Worm (Caenorhabditis elegans): ENCODE data around the gene srw-120.

The srw-120 gene

ce11 chrV:2996105-2996504, at the start of gene srw-120:
srw-120 (minus strand) TSS chrV:2996205.
- TF ChIP-seq zip-5 (tag; optimal IDR thresholded peaks at IDR 0.05) (no peak), sdc-2 (tag; optimal IDR thresholded peaks at IDR 0.05) (no peak), ceh-34 (tag; optimal IDR thresholded peaks at IDR 0.05) (no peak), ceh-6 (GFP tag; optimal IDR thresholded peaks at IDR 0.05) (no peak), hlh-13 (GFP tag; optimal IDR thresholded peaks at IDR 0.05) (no peak), K02D7.2 (tag; optimal IDR thresholded peaks at IDR 0.05) (no peak), rnt-1 (tag; optimal IDR thresholded peaks at IDR 0.05) (no peak), che-1 (tag; optimal IDR thresholded peaks at IDR 0.05) (no peak), ceh-19 (GFP tag; optimal IDR thresholded peaks at IDR 0.05) (no peak), ceh-14 (tag; optimal IDR thresholded peaks at IDR 0.05) (no peak)

DNA sequence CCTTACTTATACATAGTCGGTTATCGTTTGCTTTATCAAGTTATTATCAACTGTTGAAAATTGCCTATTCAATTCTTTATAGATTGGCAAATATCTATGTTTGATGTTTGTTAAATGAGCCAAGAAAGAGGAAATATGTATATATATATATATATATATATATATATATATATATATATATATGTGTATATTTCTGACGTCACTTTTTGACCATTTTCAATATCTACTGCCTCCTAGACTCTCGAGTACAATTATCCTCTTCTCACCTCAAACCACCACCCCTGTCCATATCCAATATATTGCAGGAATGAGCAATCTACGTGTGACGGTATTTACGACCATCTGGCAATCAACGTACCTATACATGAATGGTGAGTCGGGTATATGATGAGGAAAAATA, 48.8 kb upstream of the srw-120 start, which contains the start of gene F59D6.1:
TSS of gene F59D6.1 (plus strand) at position 301 of the 400 bp plus-strand sequence.
- peak; percentile 47 for TF ChIP-seq sdc-2 (tag; optimal IDR thresholded peaks at IDR 0.05)
- no peak for TF ChIP-seq pax-1 (tag; optimal IDR thresholded peaks at IDR 0.05)

DNA sequence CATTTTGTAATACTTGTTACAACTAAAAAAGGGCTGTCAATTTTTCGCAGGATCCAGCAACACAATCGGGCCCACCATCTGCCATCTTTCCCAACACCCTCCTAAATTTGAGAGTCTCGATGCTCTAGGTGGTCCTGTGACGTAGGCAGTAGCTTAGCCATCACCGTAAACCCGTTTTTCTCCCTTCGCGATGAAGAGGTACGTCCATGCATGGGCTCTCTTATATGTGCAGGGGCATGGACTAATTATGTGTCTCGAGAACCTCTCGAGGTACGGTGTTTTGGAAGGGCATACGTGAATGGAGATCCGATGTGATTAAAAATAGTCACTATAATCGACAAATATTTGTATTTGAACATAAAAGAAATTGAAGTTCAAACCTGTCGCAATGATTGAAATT, 44.9 kb upstream of the srw-120 start:
- TF ChIP-seq sdc-2 (tag; optimal IDR thresholded peaks at IDR 0.05) (peak; percentile 94), ceh-6 (GFP tag; optimal IDR thresholded peaks at IDR 0.05) (no peak)

DNA sequence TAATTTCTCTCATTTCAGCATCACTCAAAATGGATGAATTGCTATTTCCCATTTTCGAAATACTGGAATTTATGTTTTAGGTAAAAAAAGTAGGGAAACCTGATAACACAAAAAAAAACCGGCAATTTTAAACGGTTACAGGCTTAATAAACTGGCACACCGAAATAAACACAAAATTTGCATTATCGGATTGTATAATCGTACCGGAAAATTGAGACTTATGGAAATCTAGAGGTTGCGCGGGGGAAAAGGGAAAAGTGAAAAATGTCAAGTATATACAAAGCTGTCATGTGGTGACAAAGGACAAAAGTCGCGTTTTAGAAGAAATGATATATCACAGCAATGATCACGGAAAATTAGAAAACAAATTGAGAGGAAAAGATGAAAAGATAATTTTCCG, 43.3 kb upstream of the srw-120 start, which contains the start of gene chpf-2:
TSS of gene chpf-2 (minus strand) at position 101 of the 400 bp plus-strand sequence.
- TF ChIP-seq lin-11 (tag; optimal IDR thresholded peaks at IDR 0.05) = no peak
- no peak for TF ChIP-seq npax-4 (tag; optimal IDR thresholded peaks at IDR 0.05)
- no peak for TF ChIP-seq ceh-2 (tag; optimal IDR thresholded peaks at IDR 0.05)
- no peak for TF ChIP-seq odd-2 (tag; optimal IDR thresholded peaks at IDR 0.05)
- no peak for TF ChIP-seq tbx-7 (tag; optimal IDR thresholded peaks at IDR 0.05)

ce11 chrV:3038058-3038457, 42.1 kb upstream of the srw-120 start:
- TF ChIP-seq pqm-1 (tag; optimal IDR thresholded peaks at IDR 0.05) (no peak), C38D4.7 (GFP tag; optimal IDR thresholded peaks at IDR 0.05) (no peak), ceh-30 (tag; optimal IDR thresholded peaks at IDR 0.05) (no peak), sox-2 (GFP tag; IDR thresholded peaks at IDR 0.05) (no peak), pag-3 (tag; optimal IDR thresholded peaks at IDR 0.05; ENCODE audit: borderline replicate concordance) (no peak), dve-1 (tag; optimal IDR thresholded peaks at IDR 0.05) (no peak), gmeb-2 (tag; optimal IDR thresholded peaks at IDR 0.05) (no peak), ttx-3 (tag; optimal IDR thresholded peaks at IDR 0.05) (no peak), unc-42 (tag; optimal IDR thresholded peaks at IDR 0.05) (no peak), che-1 (tag; optimal IDR thresholded peaks at IDR 0.05) (no peak), elt-4 (tag; optimal IDR thresholded peaks at IDR 0.05) (no peak), syd-9 (tag; optimal IDR thresholded peaks at IDR 0.05) (no peak), fkh-6 (tag; optimal IDR thresholded peaks at IDR 0.05) (no peak), fkh-10 (GFP tag; optimal IDR thresholded peaks at IDR 0.05) (no peak), ahr-1 (tag; optimal IDR thresholded peaks at IDR 0.05) (no peak), sox-4 (tag; optimal IDR thresholded peaks at IDR 0.05) (no peak), hlh-13 (GFP tag; optimal IDR thresholded peaks at IDR 0.05) (no peak), ceh-34 (tag; optimal IDR thresholded peaks at IDR 0.05) (no peak), hlh-30 (tag; optimal IDR thresholded peaks at IDR 0.05; ENCODE audit: insufficient read depth) (no peak), fax-1 (tag; optimal IDR thresholded peaks at IDR 0.05) (no peak)

DNA sequence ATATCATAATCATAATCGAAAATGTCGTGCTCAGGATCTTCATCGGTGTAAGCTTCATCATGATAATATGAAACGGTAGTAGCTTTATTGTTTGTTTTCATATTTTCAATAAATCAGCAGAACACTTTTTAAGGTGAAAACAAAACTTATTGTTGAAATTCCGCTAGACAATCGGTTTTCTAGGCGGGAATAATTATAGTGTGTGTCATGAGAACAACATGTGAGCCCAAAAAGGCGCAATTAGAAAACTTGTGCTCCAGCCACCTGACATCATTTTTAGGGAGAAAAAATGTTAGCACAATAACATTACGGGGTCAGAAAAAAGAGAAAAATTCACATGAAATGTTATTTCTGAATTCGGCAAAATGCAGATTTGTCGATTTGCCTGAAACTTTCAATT, 38.2 kb upstream of the srw-120 start, which contains the start of gene srw-8:
TSS of gene srw-8 (minus strand) at position 101 of the 400 bp plus-strand sequence.
- no peak for TF ChIP-seq npax-4 (tag; optimal IDR thresholded peaks at IDR 0.05)
- no peak for TF ChIP-seq ets-4 (tag; optimal IDR thresholded peaks at IDR 0.05)
- TF ChIP-seq ceh-34 (tag; optimal IDR thresholded peaks at IDR 0.05) = no peak
- no peak for TF ChIP-seq pha-2 (tag; optimal IDR thresholded peaks at IDR 0.05)
- TF ChIP-seq ref-2 (tag; optimal IDR thresholded peaks at IDR 0.05) = no peak
- TF ChIP-seq K02D7.2 (tag; optimal IDR thresholded peaks at IDR 0.05) = no peak
- no peak for TF ChIP-seq dve-1 (tag; optimal IDR thresholded peaks at IDR 0.05)
- TF ChIP-seq ttx-3 (tag; optimal IDR thresholded peaks at IDR 0.05) = no peak
- no peak for TF ChIP-seq unc-42 (tag; optimal IDR thresholded peaks at IDR 0.05)
- TF ChIP-seq fkh-6 (tag; optimal IDR thresholded peaks at IDR 0.05) = no peak
- TF ChIP-seq elt-4 (tag; optimal IDR thresholded peaks at IDR 0.05) = no peak
- no peak for TF ChIP-seq F13H6.1 (tag; optimal IDR thresholded peaks at IDR 0.05)
- TF ChIP-seq unc-55 (GFP tag; optimal IDR thresholded peaks at IDR 0.05) = no peak
- TF ChIP-seq C38D4.7 (GFP tag; optimal IDR thresholded peaks at IDR 0.05) = no peak
- TF ChIP-seq T23F11.4 (GFP tag; optimal IDR thresholded peaks at IDR 0.05) = no peak
- TF ChIP-seq C08G9.2 (tag; optimal IDR thresholded peaks at IDR 0.05) = no peak
- TF ChIP-seq tbx-2 (tag; optimal IDR thresholded peaks at IDR 0.05) = no peak
